Fruit fly (Drosophila melanogaster) Kc167 (cell line): ENCODE data around the gene mei-P26.

Source experiments
- Myc ChIP-seq: fragments of >200 bp; optimal IDR thresholded peaks from 2 replicates; lab custom pipeline; 2017; ENCODE audit warnings: missing external identifiers
- h ChIP-seq: fragments of >200 bp; optimal IDR thresholded peaks from 3 replicates; lab custom pipeline; 2018; ENCODE audit warnings: missing external identifiers
- ttk ChIP-seq: sonication (Bioruptor generic); optimal IDR thresholded peaks from 2 replicates; lab custom pipeline; 2017; ENCODE audit warnings: missing external identifiers

- no peak for TF ChIP-seq ttk (lab: Kevin White, UChicago)
- no peak for TF ChIP-seq Myc (lab: Kevin White, UChicago)
- TF ChIP-seq h (lab: Kevin White, UChicago): no peak
These were observed 27.6 kb downstream of the mei-P26 start, which contains the start of gene CG12115 for dm6 chrX:9190555-9191184.
